Worm (Caenorhabditis elegans): ENCODE results near the gene F08F8.10.

Gene F08F8.10

ce11 chrIII:7314927-7315547 is 42.2 kb downstream of the F08F8.10 start, which contains the start of gene nspg-6:
nspg-6 (minus strand) TSS chrIII:7314977.
- TF ChIP-seq lin-32 (GFP tag; optimal IDR thresholded peaks at IDR 0.05), result no peak

- TF ChIP-seq nhr-76 (tag; optimal IDR thresholded peaks at IDR 0.05), result no peak
- TF ChIP-seq unc-120 (tag; optimal IDR thresholded peaks at IDR 0.05; ENCODE audit: poor library complexity, severe bottlenecking), result no peak
- TF ChIP-seq ceh-83 (GFP tag; optimal IDR thresholded peaks at IDR 0.05), result no peak
- TF ChIP-seq ces-1 (GFP tag; optimal IDR thresholded peaks at IDR 0.05), result no peak
- TF ChIP-seq mab-5 (tag; optimal IDR thresholded peaks at IDR 0.05), result no peak
- TF ChIP-seq blmp-1 (tag; optimal IDR thresholded peaks at IDR 0.05), result no peak
- no peak for TF ChIP-seq elt-3 (tag; optimal IDR thresholded peaks at IDR 0.05)
- TF ChIP-seq lin-32 (GFP tag; optimal IDR thresholded peaks at IDR 0.05), result no peak
- no peak for TF ChIP-seq cnd-1 (tag; optimal IDR thresholded peaks at IDR 0.05)
- no peak for TF ChIP-seq unc-39 (tag; optimal IDR thresholded peaks at IDR 0.05)
- no peak for TF ChIP-seq snpc-4 (tag; optimal IDR thresholded peaks at IDR 0.05)
- no peak for TF ChIP-seq M03D4.4 (tag; optimal IDR thresholded peaks at IDR 0.05)
Observed at ce11 chrIII:7314473-7314872, 42.7 kb downstream of the F08F8.10 start.

DNA sequence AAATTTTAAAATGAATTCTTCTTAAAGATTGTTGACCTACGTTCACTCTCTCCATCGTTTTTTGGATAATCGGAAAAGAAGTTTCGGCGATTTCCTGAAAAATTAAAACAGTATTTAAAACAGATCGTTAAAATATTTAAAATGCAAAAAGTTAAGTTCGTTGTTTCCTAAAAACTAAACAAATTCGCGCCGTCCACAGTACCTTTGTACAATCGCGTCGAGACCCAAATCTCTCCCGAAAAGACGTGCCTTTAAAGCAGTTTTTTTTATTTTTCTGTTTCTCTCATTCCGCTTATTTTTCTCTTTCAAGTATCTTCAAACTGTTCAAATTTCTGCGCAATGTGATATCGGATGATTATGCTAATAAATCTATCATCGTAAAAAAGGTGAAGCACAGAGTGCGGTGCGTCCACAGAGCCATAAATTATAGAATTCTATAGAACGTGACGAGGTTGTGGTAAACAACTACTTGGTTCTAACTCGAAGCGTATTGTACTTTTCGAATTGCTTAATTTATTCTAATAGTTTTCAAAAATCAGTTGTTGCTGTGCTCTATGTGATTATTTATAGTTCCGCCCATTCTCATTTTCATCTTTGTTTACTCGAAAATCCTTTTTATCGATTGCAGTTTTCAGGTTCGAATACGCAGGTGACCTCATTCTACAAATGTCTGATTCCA is 46.4 kb downstream of the F08F8.10 start, which contains the start of the genes F56C9.6 and F56C9.3:
Gene F56C9.6 (minus strand): TSS at position 112 of the 679 bp plus-strand sequence.
Gene F56C9.3 (plus strand): TSS at position 629 of the 679 bp plus-strand sequence.
- TF ChIP-seq mab-5 (tag; optimal IDR thresholded peaks at IDR 0.05) (no peak), nhr-76 (tag; optimal IDR thresholded peaks at IDR 0.05) (no peak), hlh-1 (tag; optimal IDR thresholded peaks at IDR 0.05) (no peak), tbx-8 (GFP tag; optimal IDR thresholded peaks at IDR 0.05) (no peak), ceh-83 (GFP tag; optimal IDR thresholded peaks at IDR 0.05) (no peak), ces-1 (GFP tag; optimal IDR thresholded peaks at IDR 0.05) (no peak), mep-1 (tag; optimal IDR thresholded peaks at IDR 0.05) (no peak), unc-120 (tag; optimal IDR thresholded peaks at IDR 0.05; ENCODE audit: poor library complexity, severe bottlenecking) (no peak), lin-13 (tag; optimal IDR thresholded peaks at IDR 0.05) (no peak), lsy-2 (tag; optimal IDR thresholded peaks at IDR 0.05) (no peak), M03D4.4 (tag; optimal IDR thresholded peaks at IDR 0.05) (no peak), cnd-1 (tag; optimal IDR thresholded peaks at IDR 0.05) (no peak), ceh-43 (GFP tag; optimal IDR thresholded peaks at IDR 0.05) (no peak)

DNA sequence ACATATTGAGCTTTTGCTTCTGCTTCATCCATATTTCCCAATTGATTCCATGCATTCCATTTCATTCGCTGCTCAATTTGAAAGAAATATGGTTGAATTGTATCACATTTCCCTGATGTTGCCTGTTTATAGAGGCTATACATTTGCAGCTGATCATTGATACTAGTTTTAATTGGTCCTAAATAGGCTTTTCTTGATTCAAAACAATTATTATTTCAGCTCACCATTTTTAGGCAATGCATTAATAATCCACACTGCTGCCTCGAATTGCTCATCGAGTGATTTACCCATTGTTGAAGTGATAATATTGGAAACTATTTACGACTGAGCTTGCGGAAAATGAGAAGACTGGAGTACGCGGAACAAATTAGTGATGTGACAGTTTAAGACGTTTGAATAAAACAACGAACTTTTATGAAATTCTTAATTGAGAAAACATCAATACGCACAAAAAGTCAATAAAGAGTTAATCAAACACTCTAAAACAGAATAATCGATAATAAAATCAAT is 48.5 kb downstream of the F08F8.10 start, which contains the start of gene acbp-4:
Gene acbp-4 (minus strand): TSS at position 510 of the 510 bp plus-strand sequence.
- TF ChIP-seq ztf-11 (tag; optimal IDR thresholded peaks at IDR 0.05), result no peak
- TF ChIP-seq cnd-1 (tag; optimal IDR thresholded peaks at IDR 0.05), result no peak
- no peak for TF ChIP-seq unc-62 (GFP tag; optimal IDR thresholded peaks at IDR 0.05)
- no peak for TF ChIP-seq elt-3 (tag; optimal IDR thresholded peaks at IDR 0.05)
- no peak for TF ChIP-seq flh-1 (GFP tag; optimal IDR thresholded peaks at IDR 0.05)
- TF ChIP-seq unc-120 (tag; optimal IDR thresholded peaks at IDR 0.05; ENCODE audit: poor library complexity, severe bottlenecking), result no peak
- TF ChIP-seq nhr-12 (tag; optimal IDR thresholded peaks at IDR 0.05), result no peak
- no peak for TF ChIP-seq ceh-39 (tag; optimal IDR thresholded peaks at IDR 0.05)
- TF ChIP-seq sptf-1 (tag; optimal IDR thresholded peaks at IDR 0.05), result no peak
- no peak for TF ChIP-seq nhr-237 (tag; optimal IDR thresholded peaks at IDR 0.05)
- TF ChIP-seq hlh-1 (tag; optimal IDR thresholded peaks at IDR 0.05), result no peak
- TF ChIP-seq ceh-83 (GFP tag; optimal IDR thresholded peaks at IDR 0.05), result no peak
- no peak for TF ChIP-seq blmp-1 (tag; optimal IDR thresholded peaks at IDR 0.05)
- TF ChIP-seq lin-32 (GFP tag; optimal IDR thresholded peaks at IDR 0.05), result no peak
- TF ChIP-seq M03D4.4 (tag; optimal IDR thresholded peaks at IDR 0.05), result no peak
- TF ChIP-seq mab-5 (tag; optimal IDR thresholded peaks at IDR 0.05), result no peak
- TF ChIP-seq lin-13 (tag; optimal IDR thresholded peaks at IDR 0.05), result no peak
- no peak for TF ChIP-seq nhr-28 (tag; optimal IDR thresholded peaks at IDR 0.05)
- no peak for TF ChIP-seq nhr-76 (tag; optimal IDR thresholded peaks at IDR 0.05)
- no peak for TF ChIP-seq mls-2 (tag; optimal IDR thresholded peaks at IDR 0.05)

DNA sequence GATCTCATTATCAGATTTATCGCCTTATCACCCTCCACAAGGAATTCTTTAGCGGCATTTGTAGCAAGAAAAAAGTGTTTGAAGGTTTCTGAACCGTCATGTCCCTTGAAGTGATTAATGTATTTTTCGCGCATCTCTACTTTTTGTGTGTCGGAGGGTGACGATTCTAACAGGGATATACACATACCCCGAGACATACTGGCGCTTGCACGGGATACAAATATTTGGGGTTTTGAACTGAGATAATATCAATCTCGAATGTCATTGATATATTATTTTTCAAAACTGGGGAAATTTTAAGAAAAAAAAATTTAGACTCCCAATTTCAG is 51.6 kb downstream of the F08F8.10 start:
- TF ChIP-seq nhr-76 (tag; optimal IDR thresholded peaks at IDR 0.05) (no peak), mep-1 (tag; optimal IDR thresholded peaks at IDR 0.05) (no peak), hlh-1 (tag; optimal IDR thresholded peaks at IDR 0.05) (no peak), unc-62 (GFP tag; optimal IDR thresholded peaks at IDR 0.05) (no peak), ceh-39 (tag; optimal IDR thresholded peaks at IDR 0.05) (no peak), mab-5 (tag; optimal IDR thresholded peaks at IDR 0.05) (no peak), lsy-2 (tag; optimal IDR thresholded peaks at IDR 0.05) (no peak), lin-32 (GFP tag; optimal IDR thresholded peaks at IDR 0.05) (no peak), mls-2 (tag; optimal IDR thresholded peaks at IDR 0.05) (no peak), cnd-1 (tag; optimal IDR thresholded peaks at IDR 0.05) (no peak), nhr-28 (tag; optimal IDR thresholded peaks at IDR 0.05) (no peak), ces-1 (GFP tag; optimal IDR thresholded peaks at IDR 0.05) (no peak), pha-4 (tag; optimal IDR thresholded peaks at IDR 0.05) (no peak), sem-2 (GFP tag; optimal IDR thresholded peaks at IDR 0.05) (no peak), tbx-8 (GFP tag; optimal IDR thresholded peaks at IDR 0.05) (no peak), flh-1 (GFP tag; optimal IDR thresholded peaks at IDR 0.05) (no peak), elt-1 (tag; optimal IDR thresholded peaks at IDR 0.05; ENCODE audit: borderline replicate concordance, insufficient read depth) (no peak)

Data from whole organism, mixed stage, embryonic.